Fruit fly (Drosophila melanogaster) whole organism, adult: Measurements from ENCODE around the gene Sod1.

Experiments used
- CG14711 ChIP-seq: fragments of 200-800 bp; sonication (Bioruptor generic); optimal IDR thresholded peaks from 2 replicates; lab custom pipeline; 2018; ENCODE audit warnings: missing biosample characterization, mild to moderate bottlenecking, missing genetic modification characterization, moderate library complexity
- CG1620 ChIP-seq: fragments of 200-800 bp; sonication (Bioruptor generic); optimal IDR thresholded peaks from 2 replicates; lab custom pipeline; 2016; ENCODE audit warnings: missing biosample characterization, missing genetic modification characterization
- CG33017 ChIP-seq: fragments of 200-800 bp; sonication (Bioruptor generic); optimal IDR thresholded peaks from 2 replicates; lab custom pipeline; 2018; ENCODE audit warnings: missing biosample characterization, mild to moderate bottlenecking, missing genetic modification characterization, moderate library complexity
- CG5204 ChIP-seq: fragments of 200-800 bp; sonication (Bioruptor generic); optimal IDR thresholded peaks from 2 replicates; lab custom pipeline; 2016; ENCODE audit warnings: missing biosample characterization, missing genetic modification characterization
- CG7045 ChIP-seq: fragments of 200-800 bp; sonication (Bioruptor generic); optimal IDR thresholded peaks from 2 replicates; lab custom pipeline; 2017; ENCODE audit warnings: missing biosample characterization, mild to moderate bottlenecking, missing genetic modification characterization
- CG7101 ChIP-seq: fragments of 200-800 bp; sonication (Bioruptor generic); optimal IDR thresholded peaks from 2 replicates; lab custom pipeline; 2018; ENCODE audit warnings: missing biosample characterization, mild to moderate bottlenecking, missing genetic modification characterization, moderate library complexity
- Crg-1 ChIP-seq: fragments of 200-800 bp; sonication (Bioruptor generic); optimal IDR thresholded peaks from 2 replicates; lab custom pipeline; 2016; ENCODE audit warnings: missing biosample characterization, missing genetic modification characterization
- Mnt ChIP-seq: fragments of 200-800 bp; sonication (Bioruptor generic); optimal IDR thresholded peaks from 2 replicates; lab custom pipeline; 2016; ENCODE audit warnings: missing biosample characterization, mild to moderate bottlenecking, missing genetic modification characterization
- kay ChIP-seq: fragments of 200-800 bp; sonication (Bioruptor generic); peaks from one replicate; lab custom pipeline; 2016; ENCODE audit warnings: missing biosample characterization, missing genetic modification characterization, borderline replicate concordance
- ovo ChIP-seq: fragments of 200-800 bp; sonication (Bioruptor generic); optimal IDR thresholded peaks from 2 replicates; lab custom pipeline; 2016; ENCODE audit warnings: missing biosample characterization, missing genetic modification characterization
- pad ChIP-seq: fragments of 200-800 bp; sonication (Bioruptor generic); optimal IDR thresholded peaks from 3 replicates; lab custom pipeline; 2017; ENCODE audit warnings: missing biosample characterization, missing genetic modification characterization, mild to moderate bottlenecking, moderate library complexity, missing genetic modification reagents
- tj ChIP-seq: fragments of 200-800 bp; sonication (Bioruptor generic); optimal IDR thresholded peaks from 3 replicates; lab custom pipeline; 2017; ENCODE audit warnings: missing biosample characterization, mild to moderate bottlenecking, missing genetic modification characterization, moderate library complexity
- toe ChIP-seq: fragments of 200-800 bp; sonication (Bioruptor generic); optimal IDR thresholded peaks from 2 replicates; lab custom pipeline; 2016; ENCODE audit warnings: missing biosample characterization, missing genetic modification characterization

- no peak for TF ChIP-seq CG1620
- no peak for TF ChIP-seq CG33017 (tag; lab: Kevin White, UChicago)
- no peak for TF ChIP-seq CG7101 (tag; lab: Kevin White, UChicago)
- TF ChIP-seq kay (GFP tag; lab: Kevin White, UChicago), result no peak
- TF ChIP-seq Mnt (GFP tag; lab: Kevin White, UChicago), result no peak
- no peak for TF ChIP-seq toe (GFP tag; lab: Kevin White, UChicago)
- no peak for TF ChIP-seq CG7045 (GFP tag; lab: Kevin White, UChicago)
- TF ChIP-seq CG5204 (GFP tag; lab: Kevin White, UChicago), result no peak
- TF ChIP-seq pad (GFP tag; lab: Kevin White, UChicago), result no peak
- TF ChIP-seq CG14711 (tag; lab: Kevin White, UChicago), result no peak
- TF ChIP-seq Crg-1 (GFP tag; lab: Kevin White, UChicago), result no peak
- no peak for TF ChIP-seq tj (GFP tag; lab: Kevin White, UChicago)
- TF ChIP-seq ovo (GFP tag; lab: Kevin White, UChicago), result no peak
These were observed 25.3 kb upstream of the Sod1 start for dm6 chr3L:11138862-11139261.
